Worm (Caenorhabditis elegans): ENCODE data around the gene cpx-2.

- TF ChIP-seq nhr-237 (tag; optimal IDR thresholded peaks at IDR 0.05) (no peak), unc-62 (GFP tag; optimal IDR thresholded peaks at IDR 0.05 in 1 of 2) (no peak), unc-62 (tag; optimal IDR thresholded peaks at IDR 0.05) (no peak), madf-9 (GFP tag; conservative IDR thresholded peaks at IDR 0.05) (no peak), ZK546.5 (tag; optimal IDR thresholded peaks at IDR 0.05) (no peak), dpl-1 (GFP tag; optimal IDR thresholded peaks at IDR 0.05) (no peak), lir-3 (tag; optimal IDR thresholded peaks at IDR 0.05) (no peak), ceh-62 (tag; optimal IDR thresholded peaks at IDR 0.05) (no peak)
Measured at ce11 chrX:13110004-13110403, 39.0 kb upstream of the cpx-2 start.

Data from whole organism, L4 larva.